Fruit fly (Drosophila melanogaster): Measurements from ENCODE around the gene CG12702.

CG12702 gene

DNA sequence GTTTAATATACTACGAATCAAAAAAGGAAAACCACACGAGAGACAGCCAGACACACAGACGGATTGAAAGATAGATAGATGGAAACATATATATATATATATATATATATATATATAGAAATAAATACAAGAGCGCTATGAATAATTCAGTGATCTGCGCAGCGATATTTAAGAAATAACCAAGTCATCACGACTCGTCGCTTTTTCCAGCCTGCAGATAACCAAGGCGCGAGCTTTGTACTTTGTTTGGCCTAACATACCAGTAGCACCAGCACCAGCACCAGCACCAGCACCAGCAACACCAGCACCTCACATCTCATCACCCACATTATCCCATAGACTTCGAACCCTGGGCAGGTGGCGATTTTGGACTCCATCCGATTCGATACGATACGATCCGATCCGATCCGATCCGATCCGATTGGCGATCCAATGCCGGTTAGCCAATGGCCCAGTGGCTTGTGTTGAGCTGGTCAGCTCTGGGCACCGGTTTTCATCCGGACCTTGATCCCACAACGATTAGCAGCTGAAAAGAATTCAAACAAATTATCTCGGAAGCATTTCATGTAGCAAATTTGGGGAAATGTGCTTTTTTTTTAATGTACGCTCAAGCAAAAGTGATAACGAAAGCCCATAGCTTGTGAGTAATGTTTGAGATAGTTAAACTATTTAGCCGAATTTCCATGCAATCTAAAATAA is 9.8 kb downstream of the CG12702 start:
- TF ChIP-seq ttk (optimal IDR thresholded peaks at IDR 0.05) (no peak), Sin3A (optimal IDR thresholded peaks at IDR 0.05) (no peak), psq (optimal IDR thresholded peaks at IDR 0.05) (no peak), insv (optimal IDR thresholded peaks at IDR 0.05) (no peak), h (optimal IDR thresholded peaks at IDR 0.05) (no peak), Myc (optimal IDR thresholded peaks at IDR 0.05) (no peak)

DNA sequence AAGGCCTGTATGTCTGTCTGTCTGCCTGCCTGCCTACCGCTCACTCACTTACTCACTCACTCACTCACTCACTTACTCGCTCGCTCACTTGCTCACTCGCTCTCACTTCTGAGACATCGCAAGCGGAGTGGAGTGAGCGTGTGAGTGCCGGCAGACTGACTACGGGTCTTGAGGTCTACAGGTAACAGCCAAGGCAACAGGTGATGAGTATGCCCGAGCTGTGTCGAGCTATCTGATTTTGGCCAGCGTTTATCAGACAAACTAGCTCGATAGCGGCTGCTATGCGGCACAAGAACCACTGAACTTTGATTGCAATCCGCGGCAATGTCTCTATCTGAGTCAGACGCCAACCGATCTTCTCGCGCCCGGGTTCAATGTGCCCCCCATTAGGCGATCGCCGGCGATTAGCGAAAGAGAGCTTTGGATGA is 10.5 kb downstream of the CG12702 start:
- TF ChIP-seq ttk (optimal IDR thresholded peaks at IDR 0.05) (no peak), psq (optimal IDR thresholded peaks at IDR 0.05) (no peak), insv (optimal IDR thresholded peaks at IDR 0.05) (no peak), h (optimal IDR thresholded peaks at IDR 0.05) (no peak), Myc (optimal IDR thresholded peaks at IDR 0.05) (no peak), Sin3A (optimal IDR thresholded peaks at IDR 0.05) (no peak)

DNA sequence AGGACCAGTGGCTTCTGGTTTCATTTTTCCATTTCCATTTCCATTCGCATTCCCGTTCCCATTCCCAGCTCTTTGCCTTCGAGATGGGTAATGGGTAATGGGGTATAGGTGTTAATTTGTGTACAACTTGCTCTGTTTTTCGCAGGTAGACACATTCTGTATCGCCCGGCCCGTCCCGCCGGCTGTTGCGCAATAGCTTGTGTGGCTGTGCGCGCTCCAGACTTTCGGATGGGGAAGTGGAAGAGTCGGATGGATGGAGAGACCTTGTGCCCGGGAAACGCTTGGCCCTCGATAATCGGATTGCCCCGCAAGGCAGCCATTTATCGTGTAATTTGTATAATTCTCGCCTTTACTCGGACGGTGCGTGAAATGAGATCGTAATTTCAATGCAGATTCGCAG is 11.0 kb downstream of the CG12702 start:
- TF ChIP-seq ttk (optimal IDR thresholded peaks at IDR 0.05) (no peak), h (optimal IDR thresholded peaks at IDR 0.05) (no peak), insv (optimal IDR thresholded peaks at IDR 0.05) (no peak), psq (optimal IDR thresholded peaks at IDR 0.05) (no peak), Sin3A (optimal IDR thresholded peaks at IDR 0.05) (no peak), Myc (optimal IDR thresholded peaks at IDR 0.05) (no peak)

DNA sequence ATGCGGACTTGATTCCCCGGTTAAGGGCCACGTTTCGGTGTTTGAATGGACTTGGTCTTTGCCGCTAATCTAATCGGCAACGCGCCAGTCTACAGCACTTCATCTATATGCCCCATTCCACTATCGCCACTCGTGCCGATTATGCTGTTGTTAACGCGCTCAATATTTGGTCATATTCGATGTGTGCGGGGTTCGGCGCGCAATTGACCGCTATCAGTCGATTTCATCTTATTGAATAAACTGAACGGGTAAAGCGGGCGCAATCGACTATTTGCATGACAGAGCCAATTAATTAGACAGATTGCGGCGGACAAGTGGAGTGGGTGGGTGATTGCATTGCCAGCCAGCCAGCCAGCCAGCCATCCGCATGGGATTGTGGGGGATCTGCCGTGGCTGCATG is 12.3 kb downstream of the CG12702 start:
- no peak for TF ChIP-seq insv (optimal IDR thresholded peaks at IDR 0.05)
- no peak for TF ChIP-seq ttk (optimal IDR thresholded peaks at IDR 0.05)
- no peak for TF ChIP-seq h (optimal IDR thresholded peaks at IDR 0.05)
- TF ChIP-seq psq (optimal IDR thresholded peaks at IDR 0.05): no peak
- TF ChIP-seq Myc (optimal IDR thresholded peaks at IDR 0.05): no peak
- TF ChIP-seq Sin3A (optimal IDR thresholded peaks at IDR 0.05): no peak

DNA sequence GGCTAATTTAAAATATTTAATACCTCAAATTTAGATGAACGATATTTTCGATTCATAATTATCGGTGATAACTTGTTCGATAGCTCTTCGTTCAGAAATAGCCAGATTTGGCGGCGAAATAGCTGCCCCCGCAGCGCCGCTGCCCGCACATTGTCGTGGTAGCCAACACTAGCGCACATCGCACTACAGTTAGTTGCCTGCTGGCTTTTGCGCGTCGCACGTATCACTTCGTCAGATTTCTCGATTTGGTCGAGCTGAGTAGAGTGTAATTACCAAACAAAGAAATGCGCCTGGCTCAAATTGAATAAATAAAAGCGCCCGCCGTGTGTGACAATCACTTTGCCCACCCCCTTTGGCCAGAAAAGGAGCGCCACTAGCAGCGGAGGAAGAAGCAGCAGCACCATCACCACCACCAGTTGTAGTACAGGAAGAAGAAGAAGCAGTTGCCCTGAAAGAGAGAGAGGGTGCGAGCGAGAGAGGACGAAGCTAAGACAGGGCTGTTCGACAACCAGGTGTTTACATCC is 14.0 kb downstream of the CG12702 start, which contains the start of gene Abcd3:
Abcd3 (plus strand) TSS at position 145 of the 524 bp plus-strand sequence.
- TF ChIP-seq psq (optimal IDR thresholded peaks at IDR 0.05) (no peak), h (optimal IDR thresholded peaks at IDR 0.05) (no peak), Myc (optimal IDR thresholded peaks at IDR 0.05) (no peak), insv (optimal IDR thresholded peaks at IDR 0.05) (no peak), ttk (optimal IDR thresholded peaks at IDR 0.05) (no peak), Sin3A (optimal IDR thresholded peaks at IDR 0.05) (no peak)

DNA sequence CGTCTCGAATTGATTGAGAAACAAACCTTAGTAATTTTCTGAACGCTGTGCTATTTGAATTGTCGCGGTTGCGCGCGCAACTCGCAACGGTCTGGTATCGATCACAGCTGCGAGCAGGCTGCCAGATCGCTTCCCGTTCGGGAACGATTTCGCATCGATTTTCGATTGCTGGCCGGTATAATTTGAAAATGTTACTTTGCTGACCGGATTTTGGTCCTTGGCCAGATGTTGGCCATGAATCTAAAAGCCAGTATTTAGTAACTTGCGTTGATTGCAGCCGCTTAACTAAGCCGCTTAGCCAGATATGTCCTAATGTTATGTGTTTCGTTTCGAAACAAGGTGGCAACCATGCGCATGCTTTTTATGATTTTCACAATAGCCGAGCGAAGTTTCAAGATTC is 16.1 kb downstream of the CG12702 start:
- TF ChIP-seq psq (optimal IDR thresholded peaks at IDR 0.05): no peak
- no peak for TF ChIP-seq Myc (optimal IDR thresholded peaks at IDR 0.05)
- no peak for TF ChIP-seq insv (optimal IDR thresholded peaks at IDR 0.05)
- no peak for TF ChIP-seq Sin3A (optimal IDR thresholded peaks at IDR 0.05)
- TF ChIP-seq h (optimal IDR thresholded peaks at IDR 0.05): no peak
- no peak for TF ChIP-seq ttk (optimal IDR thresholded peaks at IDR 0.05)

DNA sequence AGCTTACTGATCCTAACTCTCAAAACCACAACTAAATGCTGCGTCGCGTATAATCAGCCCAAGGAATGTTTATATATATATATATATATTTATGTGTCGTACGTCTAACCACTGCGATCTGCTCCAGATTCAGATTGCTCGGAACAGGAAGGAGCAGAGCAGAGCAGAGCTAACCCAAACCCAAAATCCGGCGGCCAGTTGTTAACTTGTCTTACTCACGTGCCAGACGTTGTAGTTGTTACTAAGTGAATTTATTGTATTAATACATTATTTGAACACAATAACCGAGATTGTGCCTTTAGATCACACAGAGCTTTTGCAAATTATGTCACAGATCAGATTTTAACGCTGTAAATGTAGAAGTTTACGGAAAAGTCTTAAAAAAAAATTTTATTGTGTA is 16.7 kb downstream of the CG12702 start, which contains the start of gene Alr:
Alr (plus strand) TSS at position 301 of the 400 bp plus-strand sequence.
- TF ChIP-seq h (optimal IDR thresholded peaks at IDR 0.05) (no peak), ttk (optimal IDR thresholded peaks at IDR 0.05) (no peak), psq (optimal IDR thresholded peaks at IDR 0.05) (no peak), insv (optimal IDR thresholded peaks at IDR 0.05) (no peak), Myc (optimal IDR thresholded peaks at IDR 0.05) (no peak), Sin3A (optimal IDR thresholded peaks at IDR 0.05) (no peak)

DNA sequence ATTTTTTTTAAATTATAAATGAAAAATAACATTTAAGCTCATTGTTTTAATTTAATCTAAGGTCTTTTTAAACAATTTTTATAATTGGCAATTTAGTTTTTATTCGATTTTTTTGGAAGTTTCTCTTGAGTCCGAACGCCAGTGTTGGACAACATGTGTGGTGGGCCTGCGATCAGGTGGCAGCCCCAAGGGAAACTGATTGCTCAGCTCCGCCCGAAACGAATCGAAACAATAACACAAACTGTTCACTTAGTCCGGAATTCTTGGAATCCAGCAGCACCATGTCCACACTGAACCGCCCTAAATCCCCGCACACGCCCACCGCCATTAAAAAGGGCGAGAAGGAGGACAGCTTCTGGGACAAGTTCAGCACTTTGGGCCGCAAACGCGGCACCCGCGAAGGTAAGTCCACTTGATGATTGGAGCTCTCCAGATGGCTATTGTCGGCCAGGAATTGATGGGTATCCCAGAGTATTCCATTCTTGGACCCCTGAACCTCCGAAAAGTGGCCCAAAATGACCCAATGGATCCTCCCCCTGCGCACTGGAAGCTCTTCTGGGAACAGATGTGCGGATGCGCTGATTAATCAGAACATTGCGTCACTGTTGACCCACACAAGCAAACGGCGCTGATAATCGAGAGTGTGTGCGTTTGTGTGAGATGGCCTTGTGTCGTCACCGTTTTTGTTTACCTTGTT is 18.6 kb downstream of the CG12702 start, which contains the start of gene parvin:
parvin (plus strand) TSS at position 134 of the 697 bp plus-strand sequence.
- TF ChIP-seq insv (optimal IDR thresholded peaks at IDR 0.05) (no peak), h (optimal IDR thresholded peaks at IDR 0.05) (no peak), Myc (optimal IDR thresholded peaks at IDR 0.05) (no peak), ttk (optimal IDR thresholded peaks at IDR 0.05) (no peak), psq (optimal IDR thresholded peaks at IDR 0.05) (no peak), Sin3A (optimal IDR thresholded peaks at IDR 0.05) (no peak)

DNA sequence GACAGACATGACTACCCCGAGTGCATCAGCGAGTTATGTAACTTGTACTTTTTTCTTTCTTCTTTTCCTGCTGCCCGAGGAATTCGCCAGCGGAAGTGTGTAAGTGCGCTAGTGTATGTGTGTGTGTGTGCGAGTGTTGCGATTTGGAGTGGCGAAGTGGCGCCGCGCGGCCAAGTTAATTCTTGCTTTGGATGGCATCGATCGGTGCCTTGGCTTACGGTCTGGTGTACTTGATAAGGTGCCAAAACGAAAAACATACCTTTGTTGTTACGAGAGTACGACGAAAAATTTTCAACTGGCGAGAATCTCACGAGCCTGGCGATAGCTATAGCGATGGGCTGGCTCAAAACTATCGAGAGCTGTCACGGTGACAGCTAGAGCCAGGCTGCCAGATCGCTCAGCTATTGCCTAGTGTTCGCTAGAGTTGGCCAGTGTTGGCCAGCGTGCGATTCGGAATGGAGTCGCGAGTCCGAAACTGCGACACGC is 20.6 kb downstream of the CG12702 start, which contains the start of the genes CG18809, COX6B, CG33932 and Rpp20:
CG18809 (minus strand) TSS at position 333 of the 486 bp plus-strand sequence.
COX6B (minus strand) TSS at position 333 of the 486 bp plus-strand sequence.
CG33932 (plus strand) TSS at position 429 of the 486 bp plus-strand sequence.
Rpp20 (plus strand) TSS at position 429 of the 486 bp plus-strand sequence.
- no peak for TF ChIP-seq Sin3A (optimal IDR thresholded peaks at IDR 0.05)
- TF ChIP-seq ttk (optimal IDR thresholded peaks at IDR 0.05): no peak

DNA sequence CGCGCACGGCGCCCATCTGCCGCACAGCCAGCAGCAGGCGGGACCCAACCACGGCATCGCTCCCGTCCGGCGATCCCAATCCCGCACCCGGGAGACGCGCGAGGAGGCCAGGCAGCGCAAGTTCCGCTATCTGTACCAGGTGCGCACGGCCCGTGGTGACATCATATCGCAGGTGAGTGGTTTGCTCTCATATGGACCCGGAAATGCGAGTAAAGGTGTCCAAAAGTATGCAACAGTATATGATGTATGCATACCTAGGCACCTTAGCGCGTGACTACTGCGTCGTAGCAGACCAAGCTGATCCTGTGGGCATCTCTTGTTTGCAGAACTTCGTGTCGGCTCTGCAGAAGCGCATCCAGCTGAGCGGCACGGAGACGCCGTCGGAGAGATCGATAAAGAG is 26.8 kb downstream of the CG12702 start:
- TF ChIP-seq ttk (optimal IDR thresholded peaks at IDR 0.05) (no peak), Myc (optimal IDR thresholded peaks at IDR 0.05) (no peak), insv (optimal IDR thresholded peaks at IDR 0.05) (no peak), psq (optimal IDR thresholded peaks at IDR 0.05) (no peak), Sin3A (optimal IDR thresholded peaks at IDR 0.05) (no peak), h (optimal IDR thresholded peaks at IDR 0.05) (no peak)

DNA sequence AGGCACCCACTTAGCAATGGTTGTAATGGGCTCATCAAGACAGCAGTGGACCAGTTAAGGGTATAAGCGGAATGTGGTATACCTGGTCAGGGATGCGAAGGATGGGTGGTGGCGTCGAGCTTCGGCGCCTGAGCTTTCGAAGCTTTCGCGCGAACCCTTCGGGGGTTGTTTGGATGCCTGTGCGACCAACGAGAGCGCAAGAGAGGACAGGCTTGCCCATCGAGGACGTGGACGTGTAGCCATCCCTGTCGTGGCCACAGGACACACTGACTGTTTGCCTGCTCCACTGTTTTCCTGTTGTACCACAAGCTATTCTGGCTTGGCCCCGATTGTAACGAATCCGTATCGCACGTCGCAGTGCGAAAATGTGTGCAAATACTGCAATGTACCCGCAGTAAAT is 29.4 kb downstream of the CG12702 start, which contains the start of gene CG14234:
CG14234 (plus strand) TSS at position 301 of the 400 bp plus-strand sequence.
- TF ChIP-seq h (optimal IDR thresholded peaks at IDR 0.05): no peak
- no peak for TF ChIP-seq psq (optimal IDR thresholded peaks at IDR 0.05)
- no peak for TF ChIP-seq insv (optimal IDR thresholded peaks at IDR 0.05)
- no peak for TF ChIP-seq ttk (optimal IDR thresholded peaks at IDR 0.05)
- no peak for TF ChIP-seq Myc (optimal IDR thresholded peaks at IDR 0.05)
- no peak for TF ChIP-seq Sin3A (optimal IDR thresholded peaks at IDR 0.05)

DNA sequence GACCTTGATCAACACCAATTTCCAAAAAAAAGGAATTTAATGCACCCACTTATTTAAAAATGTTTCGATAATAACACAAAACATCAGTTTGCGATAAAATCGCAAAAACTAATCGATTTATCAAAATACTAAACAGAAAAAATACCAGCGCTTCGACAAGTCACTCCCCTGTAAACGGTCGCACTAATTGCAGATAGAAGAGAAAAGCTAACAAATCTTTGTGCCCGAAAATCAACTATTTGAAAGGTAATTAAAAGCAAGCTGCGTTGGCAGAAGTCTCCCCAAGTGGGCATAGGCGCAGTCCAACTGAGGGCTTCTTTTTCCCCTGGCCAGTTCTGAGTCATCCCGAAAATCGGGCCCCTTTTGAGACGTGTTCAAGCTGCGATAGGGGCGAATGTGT is 33.8 kb downstream of the CG12702 start, which contains the start of gene AP-1-2beta:
AP-1-2beta (plus strand) TSS at position 161 of the 400 bp plus-strand sequence.
- TF ChIP-seq Myc (optimal IDR thresholded peaks at IDR 0.05) (no peak), h (optimal IDR thresholded peaks at IDR 0.05) (no peak)

Measured in Kc167 (cell line).